Fruit fly (Drosophila melanogaster): ENCODE measurements around the gene spn-A.

spn-A gene

dm6 chr3R:30056592-30057135 is 827 bp upstream of the spn-A start, which contains the start of the genes CG7950 and Rpp14a (continued):
- TF ChIP-seq mirr (GFP tag; optimal IDR thresholded peaks at IDR 0.05) (peak; percentile 19), CG11398 (GFP tag; optimal IDR thresholded peaks at IDR 0.05) (peak; percentile 72), CG5245 (GFP tag; optimal IDR thresholded peaks at IDR 0.05) (peak; percentile 47), CG16813 (GFP tag; IDR thresholded peaks at IDR 0.05; ENCODE audit: partially characterized antibody) (no peak), maf-S (GFP tag; optimal IDR thresholded peaks at IDR 0.05) (peak; percentile 74), zfh2 (GFP tag; optimal IDR thresholded peaks at IDR 0.05) (peak; percentile 89), B-H2 (GFP tag; optimal IDR thresholded peaks at IDR 0.05) (peak; percentile 85), toy (GFP tag; IDR thresholded peaks at IDR 0.05) (no peak), fru (optimal IDR thresholded peaks at IDR 0.05) (no peak), Deaf1 (tag; optimal IDR thresholded peaks at IDR 0.05) (peak; percentile 40), CG17359 (tag; optimal IDR thresholded peaks at IDR 0.05) (peak; percentile 69), dmrt11E (tag; optimal IDR thresholded peaks at IDR 0.05) (peak; percentile 78), Xrp1 (GFP tag; IDR thresholded peaks at IDR 0.05) (peak; percentile 86), nerfin-2 (GFP tag; IDR thresholded peaks at IDR 0.05; ENCODE audit: partially characterized antibody) (no peak), crol (GFP tag; IDR thresholded peaks at IDR 0.05) (0 out of 2 replicates have a peak, but pooled peaks have one; percentile 20), kah (GFP tag; optimal IDR thresholded peaks at IDR 0.05) (no peak), hb (GFP tag; IDR thresholded peaks at IDR 0.05; ENCODE audit: partially characterized antibody) (no peak), pum (GFP tag; optimal IDR thresholded peaks at IDR 0.05) (peak; percentile 73), CG14965 (GFP tag; optimal IDR thresholded peaks at IDR 0.05; ENCODE audit: borderline replicate concordance) (no peak), chif (GFP tag; optimal IDR thresholded peaks at IDR 0.05) (peak; percentile 68 to 86), CG31365 (tag; optimal IDR thresholded peaks at IDR 0.05) (no peak), CG6791 (GFP tag; IDR thresholded peaks at IDR 0.05; ENCODE audit: partially characterized antibody) (no peak), Dip3 (GFP tag; optimal IDR thresholded peaks at IDR 0.05) (peak; percentile 84), jing (GFP tag; optimal IDR thresholded peaks at IDR 0.05) (no peak), Camta (GFP tag; optimal IDR thresholded peaks at IDR 0.05) (peak; percentile 66), Myb (GFP tag; optimal IDR thresholded peaks at IDR 0.05) (peak; percentile 96), Dbx (GFP tag; IDR thresholded peaks at IDR 0.05) (peak; percentile 87), HHEX (GFP tag; optimal IDR thresholded peaks at IDR 0.05) (peak; percentile 42), CG15601 (tag; optimal IDR thresholded peaks at IDR 0.05) (peak; percentile 69), CG1832 (GFP tag; optimal IDR thresholded peaks at IDR 0.05) (no peak), row (GFP tag; IDR thresholded peaks at IDR 0.05) (peak; percentile 88), Nf-YC (tag; optimal IDR thresholded peaks at IDR 0.05) (peak; percentile 65), pros (GFP tag; optimal IDR thresholded peaks at IDR 0.05) (no peak), CrebB (tag; optimal IDR thresholded peaks at IDR 0.05) (peak; percentile 83), cg (GFP tag; optimal IDR thresholded peaks at IDR 0.05) (no peak), CG2202 (tag; optimal IDR thresholded peaks at IDR 0.05) (peak; percentile 55), CG1024 (GFP tag; IDR thresholded peaks at IDR 0.05) (peak; percentile 25; the same call in 1 of the 2 replicates), CG14860 (GFP tag; IDR thresholded peaks at IDR 0.05; ENCODE audit: partially characterized antibody) (no peak), CG13287 (GFP tag; IDR thresholded peaks at IDR 0.05; ENCODE audit: partially characterized antibody) (peak; percentile 26; the same call in 1 of the 2 replicates), Abd-B (GFP tag; optimal IDR thresholded peaks at IDR 0.05) (peak; percentile 39), otp (GFP tag; IDR thresholded peaks at IDR 0.05) (peak; percentile 77), fd3F (GFP tag; optimal IDR thresholded peaks at IDR 0.05) (peak; percentile 69), Dip2 (GFP tag; IDR thresholded peaks at IDR 0.05) (no peak), E2f2 (GFP tag; IDR thresholded peaks at IDR 0.05) (peak; percentile 62), CG18011 (GFP tag; optimal IDR thresholded peaks at IDR 0.05) (peak; percentile 65), CG12155 (GFP tag; optimal IDR thresholded peaks at IDR 0.05) (peak; percentile 80), Hmx (GFP tag; optimal IDR thresholded peaks at IDR 0.05) (peak; percentile 67), zf30C (GFP tag; optimal IDR thresholded peaks at IDR 0.05) (peak; percentile 38), pzg (GFP tag; optimal IDR thresholded peaks at IDR 0.05) (peak; percentile 58), dm (GFP tag; optimal IDR thresholded peaks at IDR 0.05) (peak; percentile 69)
